Worm (Caenorhabditis elegans): ENCODE data around the gene Y56A3A.22.
"Not testable (repeated sequence)": the region's sequence is repeated elsewhere in the genome, so short reads cannot be mapped to it uniquely, and the experiment has no call there.

Gene Y56A3A.22

ce11 chrIII:11921658-11922098, at the start of gene Y56A3A.22:
TSS of gene Y56A3A.22 (plus strand) at chrIII:11921692.
- TF ChIP-seq W03F9.2 (tag; optimal IDR thresholded peaks at IDR 0.05), result no peak
- no peak for TF ChIP-seq him-1 (tag; optimal IDR thresholded peaks at IDR 0.05)
- TF ChIP-seq dao-5 (tag; optimal IDR thresholded peaks at IDR 0.05), result no peak

- TF ChIP-seq him-1 (tag; optimal IDR thresholded peaks at IDR 0.05) (no peak), dao-5 (tag; optimal IDR thresholded peaks at IDR 0.05) (no peak), W03F9.2 (tag; optimal IDR thresholded peaks at IDR 0.05) (no peak)
Observed at ce11 chrIII:11874242-11874641, 47.2 kb upstream of the Y56A3A.22 start.

ce11 chrIII:11876130-11876529, 45.4 kb upstream of the Y56A3A.22 start:
- TF ChIP-seq him-1 (tag; optimal IDR thresholded peaks at IDR 0.05) (no peak), dao-5 (tag; optimal IDR thresholded peaks at IDR 0.05) (no peak), W03F9.2 (tag; optimal IDR thresholded peaks at IDR 0.05) (no peak)

- TF ChIP-seq him-1 (tag; optimal IDR thresholded peaks at IDR 0.05), result no peak
- TF ChIP-seq W03F9.2 (tag; optimal IDR thresholded peaks at IDR 0.05), result no peak
- no peak for TF ChIP-seq dao-5 (tag; optimal IDR thresholded peaks at IDR 0.05)
Observed at ce11 chrIII:11878751-11879150, 42.7 kb upstream of the Y56A3A.22 start, which contains the start of gene Y56A3A.6. TSS of gene Y56A3A.6 (minus strand) at chrIII:11878803.

ce11 chrIII:11881549-11881948, 39.9 kb upstream of the Y56A3A.22 start:
- TF ChIP-seq W03F9.2 (tag; optimal IDR thresholded peaks at IDR 0.05) (peak; percentile 41), dao-5 (tag; optimal IDR thresholded peaks at IDR 0.05) (no peak), him-1 (tag; optimal IDR thresholded peaks at IDR 0.05) (no peak)

- not testable (repeated sequence) for TF ChIP-seq him-1, dao-5, W03F9.2 (tag; optimal IDR thresholded peaks at IDR 0.05)
Observed at ce11 chrIII:11883694-11884093, 37.8 kb upstream of the Y56A3A.22 start, which contains the start of gene fbxb-22. TSS of gene fbxb-22 (minus strand) at chrIII:11883754.

- TF ChIP-seq dao-5 (tag; optimal IDR thresholded peaks at IDR 0.05), result no peak
- no peak for TF ChIP-seq W03F9.2 (tag; optimal IDR thresholded peaks at IDR 0.05)
- TF ChIP-seq him-1 (tag; optimal IDR thresholded peaks at IDR 0.05), result no peak
Observed at ce11 chrIII:11891335-11891734, 30.2 kb upstream of the Y56A3A.22 start, which contains the start of gene faah-5. TSS of gene faah-5 (minus strand) at chrIII:11891435.

ce11 chrIII:11892939-11893338, 28.6 kb upstream of the Y56A3A.22 start, which contains the start of gene Y56A3A.41:
TSS of gene Y56A3A.41 (minus strand) at chrIII:11893039.
- TF ChIP-seq him-1 (tag; optimal IDR thresholded peaks at IDR 0.05), result no peak
- no peak for TF ChIP-seq dao-5 (tag; optimal IDR thresholded peaks at IDR 0.05)
- TF ChIP-seq W03F9.2 (tag; optimal IDR thresholded peaks at IDR 0.05), result no peak

ce11 chrIII:11895504-11895903, 26.0 kb upstream of the Y56A3A.22 start:
- TF ChIP-seq W03F9.2 (tag; optimal IDR thresholded peaks at IDR 0.05), result no peak
- no peak for TF ChIP-seq dao-5 (tag; optimal IDR thresholded peaks at IDR 0.05)
- TF ChIP-seq him-1 (tag; optimal IDR thresholded peaks at IDR 0.05), result no peak

- TF ChIP-seq him-1 (tag; optimal IDR thresholded peaks at IDR 0.05), result no peak
- TF ChIP-seq dao-5 (tag; optimal IDR thresholded peaks at IDR 0.05), result no peak
- no peak for TF ChIP-seq W03F9.2 (tag; optimal IDR thresholded peaks at IDR 0.05)
Observed at ce11 chrIII:11896652-11897051, 24.8 kb upstream of the Y56A3A.22 start.

ce11 chrIII:11898169-11898568, 23.3 kb upstream of the Y56A3A.22 start, which contains the start of gene tsen-2:
TSS of gene tsen-2 (minus strand) at chrIII:11898269.
- TF ChIP-seq him-1 (tag; optimal IDR thresholded peaks at IDR 0.05), result no peak
- no peak for TF ChIP-seq W03F9.2 (tag; optimal IDR thresholded peaks at IDR 0.05)
- no peak for TF ChIP-seq dao-5 (tag; optimal IDR thresholded peaks at IDR 0.05)

ce11 chrIII:11900022-11900421, 21.5 kb upstream of the Y56A3A.22 start:
- TF ChIP-seq W03F9.2 (tag; optimal IDR thresholded peaks at IDR 0.05) (no peak), him-1 (tag; optimal IDR thresholded peaks at IDR 0.05) (no peak), dao-5 (tag; optimal IDR thresholded peaks at IDR 0.05) (no peak)

ce11 chrIII:11902782-11903181, 18.7 kb upstream of the Y56A3A.22 start:
- TF ChIP-seq dao-5 (tag; optimal IDR thresholded peaks at IDR 0.05) (no peak), W03F9.2 (tag; optimal IDR thresholded peaks at IDR 0.05) (no peak), him-1 (tag; optimal IDR thresholded peaks at IDR 0.05) (no peak)

- no peak for TF ChIP-seq W03F9.2 (tag; optimal IDR thresholded peaks at IDR 0.05)
- TF ChIP-seq dao-5 (tag; optimal IDR thresholded peaks at IDR 0.05), result no peak
- no peak for TF ChIP-seq him-1 (tag; optimal IDR thresholded peaks at IDR 0.05)
Observed at ce11 chrIII:11907177-11907576, 14.3 kb upstream of the Y56A3A.22 start, which contains the start of gene sdz-33. TSS of gene sdz-33 (plus strand) at chrIII:11907477.

- TF ChIP-seq W03F9.2 (tag; optimal IDR thresholded peaks at IDR 0.05), result no peak
- TF ChIP-seq him-1 (tag; optimal IDR thresholded peaks at IDR 0.05), result no peak
- no peak for TF ChIP-seq dao-5 (tag; optimal IDR thresholded peaks at IDR 0.05)
Observed at ce11 chrIII:11908660-11909059, 12.8 kb upstream of the Y56A3A.22 start, which contains the start of gene fbxb-24. TSS of gene fbxb-24 (plus strand) at chrIII:11908960.
